Worm (Caenorhabditis elegans) whole organism, L4/young adult: ENCODE data around the gene srg-50.

Experiments used
- W03F9.2 ChIP-seq: fragments of 150-350 bp; optimal IDR thresholded peaks from 2 replicates; lab custom pipeline; 2014; ENCODE audit warnings: missing biosample characterization, missing genetic modification characterization
- dao-5 ChIP-seq: sonication (generic microtip); optimal IDR thresholded peaks from 2 replicates; lab custom pipeline; 2016; ENCODE audit warnings: missing genotype, missing genetic modification characterization, moderate library complexity, missing compliant biosample characterization
- him-1 ChIP-seq: sonication (generic microtip); optimal IDR thresholded peaks from 2 replicates; lab custom pipeline; 2016; ENCODE audit warnings: missing genotype, missing genetic modification reagents, missing genetic modification characterization, missing compliant biosample characterization

DNA sequence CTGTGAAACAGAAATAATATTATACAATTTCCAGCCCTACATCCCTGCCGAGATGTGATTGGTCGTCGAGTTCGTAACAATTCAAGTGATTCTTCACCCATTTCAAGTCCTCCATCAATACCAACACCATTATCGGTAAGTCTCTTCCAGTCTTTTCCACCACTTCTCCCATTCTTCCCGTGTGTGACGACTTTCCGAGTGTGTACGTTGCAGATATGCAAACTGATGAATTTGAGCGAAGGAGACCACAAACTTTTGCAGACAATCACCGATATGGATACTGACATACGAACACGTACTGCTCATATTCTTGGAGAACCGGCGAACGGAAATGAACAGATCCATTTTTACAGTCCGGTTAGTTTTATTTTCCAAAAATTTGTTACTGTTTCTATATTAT lies 23.4 kb downstream of the srg-50 start:
- TF ChIP-seq him-1 (tag; lab: Kevin White, UChicago) = no peak
- no peak for TF ChIP-seq dao-5 (tag; lab: Kevin White, UChicago)
- TF ChIP-seq W03F9.2 (tag; lab: Kevin White, UChicago) = no peak
